Fruit fly (Drosophila melanogaster) whole organism, embryonic: ENCODE results near the gene Bili.

Experiments used
- BEAF-32 ChIP-seq: fragments of 200-800 bp; sonication (Bioruptor generic); optimal IDR thresholded peaks from 3 replicates; lab custom pipeline; 2017; ENCODE audit warnings: missing biosample characterization, missing genetic modification characterization, mild to moderate bottlenecking, moderate library complexity, missing genetic modification reagents
- Bdp1 ChIP-seq: fragments of 200-800 bp; sonication (Bioruptor generic); optimal IDR thresholded peaks from 3 replicates; lab custom pipeline; 2016; ENCODE audit warnings: missing biosample characterization, missing genetic modification characterization
- CG10209 ChIP-seq: fragments of 200-800 bp; sonication (Bioruptor generic); optimal IDR thresholded peaks from 3 replicates; lab custom pipeline; 2017; ENCODE audit warnings: missing biosample characterization, mild to moderate bottlenecking, missing genetic modification characterization, missing genetic modification reagents
- CG11456 ChIP-seq: fragments of 200-800 bp; sonication (Bioruptor generic); IDR thresholded peaks from 3 replicates; pipeline ENCODE4 v1.3.6; 2022; ENCODE audit warnings: missing biosample characterization, missing genetic modification characterization
- CG13287 ChIP-seq: fragments of 200-800 bp; sonication (Bioruptor generic); IDR thresholded peaks from 2 replicates; pipeline ENCODE4 v1.3.6; 2022; ENCODE audit warnings: missing biosample characterization, missing genetic modification characterization; ENCODE audit not compliant: partially characterized antibody
- CG13424 ChIP-seq: fragments of 200-800 bp; sonication (Bioruptor generic); optimal IDR thresholded peaks from 2 replicates; lab custom pipeline; 2019; ENCODE audit warnings: missing biosample characterization, mild to moderate bottlenecking, missing genetic modification characterization, moderate library complexity
- CG13894 ChIP-seq: fragments of 200-800 bp; sonication (Bioruptor generic); optimal IDR thresholded peaks from 3 replicates; lab custom pipeline; 2018; ENCODE audit warnings: missing biosample characterization, mild to moderate bottlenecking, missing genetic modification characterization, moderate library complexity
- CG2678 ChIP-seq: fragments of 200-800 bp; sonication (Bioruptor generic); optimal IDR thresholded peaks from 3 replicates; lab custom pipeline; 2019; ENCODE audit warnings: missing biosample characterization, mild to moderate bottlenecking, missing genetic modification characterization, moderate library complexity
- CG30403 ChIP-seq: fragments of 200-800 bp; sonication (Bioruptor generic); optimal IDR thresholded peaks from 3 replicates; lab custom pipeline; 2016; ENCODE audit warnings: missing biosample characterization, missing genetic modification characterization
- CG31441 ChIP-seq: fragments of 200-800 bp; sonication (Bioruptor generic); IDR thresholded peaks from 2 replicates; pipeline ENCODE4 v1.3.6; 2022; ENCODE audit warnings: missing biosample characterization, missing genetic modification characterization
- CG3281 ChIP-seq: fragments of 200-800 bp; sonication (Bioruptor generic); optimal IDR thresholded peaks from 3 replicates; lab custom pipeline; 2017; ENCODE audit warnings: missing biosample characterization, mild to moderate bottlenecking, missing genetic modification characterization
- CG5953 ChIP-seq: fragments of 200-800 bp; sonication (Bioruptor generic); IDR thresholded peaks from 2 replicates; pipeline ENCODE4 v1.3.6; 2022; ENCODE audit warnings: missing biosample characterization, missing genetic modification characterization
- CG7556 ChIP-seq: fragments of 200-800 bp; sonication (Bioruptor generic); optimal IDR thresholded peaks from 2 replicates; lab custom pipeline; 2017; ENCODE audit warnings: missing biosample characterization, mild to moderate bottlenecking, missing genetic modification characterization
- CG7839 ChIP-seq: fragments of 200-800 bp; sonication (Bioruptor generic); optimal IDR thresholded peaks from 3 replicates; lab custom pipeline; 2018; ENCODE audit warnings: missing biosample characterization, mild to moderate bottlenecking, missing genetic modification characterization, moderate library complexity
- CG9817 ChIP-seq: fragments of 200-800 bp; sonication (Bioruptor generic); optimal IDR thresholded peaks from 2 replicates; lab custom pipeline; 2018; ENCODE audit warnings: missing biosample characterization, mild to moderate bottlenecking, missing genetic modification characterization, moderate library complexity
- CoRest ChIP-seq: fragments of 200-800 bp; sonication (Bioruptor generic); optimal IDR thresholded peaks from 3 replicates; lab custom pipeline; 2018; ENCODE audit warnings: missing biosample characterization, mild to moderate bottlenecking, missing genetic modification characterization, moderate library complexity
- D19B ChIP-seq: fragments of 200-800 bp; sonication (Bioruptor generic); optimal IDR thresholded peaks from 2 replicates; lab custom pipeline; 2017; ENCODE audit warnings: missing biosample characterization, mild to moderate bottlenecking, missing genetic modification characterization
- Doc3 ChIP-seq: fragments of 200-800 bp; sonication (Bioruptor generic); IDR thresholded peaks from 3 replicates; pipeline ENCODE4 v1.3.6; 2022; ENCODE audit warnings: missing biosample characterization, missing genetic modification characterization; ENCODE audit not compliant: partially characterized antibody
- Hand ChIP-seq: fragments of 200-800 bp; sonication (Bioruptor generic); optimal IDR thresholded peaks from 2 replicates; lab custom pipeline; 2017; ENCODE audit warnings: mild to moderate bottlenecking, missing biosample characterization, missing genetic modification reagents, missing genetic modification characterization
- Hmr ChIP-seq: fragments of 200-800 bp; sonication (Bioruptor generic); optimal IDR thresholded peaks from 3 replicates; lab custom pipeline; 2017; ENCODE audit warnings: mild to moderate bottlenecking, missing biosample characterization, missing genetic modification reagents, missing genetic modification characterization
- Hr39 ChIP-seq: fragments of >200 bp; optimal IDR thresholded peaks from 2 replicates; lab custom pipeline; 2017
- Hr51 ChIP-seq, 2 experiments: fragments of 200-800 bp; sonication (Bioruptor generic); optimal IDR thresholded peaks; 2 replicates in 1 of 2; 3 replicates in 1 of 2; lab custom pipeline; 2016 to 2018; ENCODE audit warnings: missing biosample characterization in 2 of 2, missing genetic modification characterization in 2 of 2, mild to moderate bottlenecking in 1 of 2, moderate library complexity in 1 of 2
- Med ChIP-seq: fragments of 200-800 bp; sonication (Bioruptor generic); peaks from one replicate; lab custom pipeline; 2016; ENCODE audit warnings: missing biosample characterization, missing genetic modification characterization, mild to moderate bottlenecking, inconsistent platforms, moderate library complexity
- Meics ChIP-seq: fragments of 200-800 bp; sonication (Bioruptor generic); optimal IDR thresholded peaks from 2 replicates; lab custom pipeline; 2017; ENCODE audit warnings: missing biosample characterization, mild to moderate bottlenecking, missing genetic modification characterization
- Nf-YC ChIP-seq: fragments of 200-800 bp; optimal IDR thresholded peaks from 3 replicates; lab custom pipeline; 2019; ENCODE audit warnings: missing biosample characterization, mild to moderate bottlenecking, missing genetic modification characterization, moderate library complexity
- TFAM ChIP-seq: fragments of 200-800 bp; sonication (Bioruptor generic); optimal IDR thresholded peaks from 2 replicates; lab custom pipeline; 2017; ENCODE audit warnings: missing biosample characterization, missing genetic modification characterization, inconsistent platforms
- Trl ChIP-seq, 3 experiments: fragments of >200 bp in 2 of 3; fragments of 200-800 bp in 1 of 3; sonication (Bioruptor generic) in 1 of 3; optimal IDR thresholded peaks; 2 replicates in 1 of 3; 3 replicates in 2 of 3; lab custom pipeline; 2016 to 2017; ENCODE audit warnings: missing biosample characterization in 1 of 3, missing genetic modification characterization in 1 of 3
- YL-1 ChIP-seq: fragments of 200-800 bp; sonication (Bioruptor generic); optimal IDR thresholded peaks from 3 replicates; lab custom pipeline; 2017; ENCODE audit warnings: missing biosample characterization, mild to moderate bottlenecking, missing genetic modification characterization
- abd-A ChIP-seq: fragments of 200-800 bp; sonication (Bioruptor generic); optimal IDR thresholded peaks from 3 replicates; lab custom pipeline; 2019; ENCODE audit warnings: missing biosample characterization, mild to moderate bottlenecking, missing genetic modification characterization, moderate library complexity
- aop ChIP-seq: fragments of 200-800 bp; sonication (Bioruptor generic); IDR thresholded peaks from 2 replicates; pipeline ENCODE4 v1.3.6; 2022; ENCODE audit warnings: missing biosample characterization, missing genetic modification characterization
- ap ChIP-seq: fragments of 200-800 bp; sonication (Bioruptor generic); IDR thresholded peaks from 2 replicates; pipeline ENCODE4 v1.3.6; 2022; ENCODE audit warnings: missing biosample characterization, missing genetic modification characterization
- bbx ChIP-seq: fragments of 200-800 bp; sonication (Bioruptor generic); IDR thresholded peaks from 2 replicates; pipeline ENCODE4 v1.3.6; 2022; ENCODE audit warnings: missing biosample characterization, missing genetic modification characterization; ENCODE audit not compliant: partially characterized antibody
- bigmax ChIP-seq: fragments of 200-800 bp; sonication (Bioruptor generic); optimal IDR thresholded peaks from 2 replicates; lab custom pipeline; 2018; ENCODE audit warnings: missing biosample characterization, mild to moderate bottlenecking, missing genetic modification characterization
- caup ChIP-seq: fragments of 200-800 bp; sonication (Bioruptor generic); optimal IDR thresholded peaks from 3 replicates; lab custom pipeline; 2017; ENCODE audit warnings: missing biosample characterization, mild to moderate bottlenecking, missing genetic modification characterization, moderate library complexity; ENCODE audit not compliant: severe bottlenecking
- cg ChIP-seq: fragments of 200-800 bp; sonication (Bioruptor generic); optimal IDR thresholded peaks from 3 replicates; lab custom pipeline; 2019; ENCODE audit warnings: missing biosample characterization, mild to moderate bottlenecking, missing genetic modification characterization, moderate library complexity
- croc ChIP-seq: fragments of 200-800 bp; sonication (Bioruptor generic); conservative IDR thresholded peaks from 3 replicates; pipeline ENCODE4 v1.3.6; 2022; ENCODE audit warnings: missing biosample characterization, missing genetic modification characterization
- crol ChIP-seq: fragments of 200-800 bp; sonication (Bioruptor generic); IDR thresholded peaks from 2 replicates; pipeline ENCODE4 v1.3.6; 2022; ENCODE audit warnings: missing biosample characterization, missing genetic modification characterization
- dmrt99B ChIP-seq: fragments of 200-800 bp; sonication (Bioruptor generic); optimal IDR thresholded peaks from 2 replicates; lab custom pipeline; 2018; ENCODE audit warnings: missing biosample characterization, mild to moderate bottlenecking, missing genetic modification characterization, moderate library complexity
- en ChIP-seq: fragments of 200-800 bp; sonication (Bioruptor generic); optimal IDR thresholded peaks from 2 replicates; lab custom pipeline; 2016; ENCODE audit warnings: missing biosample characterization, missing genetic modification characterization
- fd3F ChIP-seq: fragments of 200-800 bp; sonication (Bioruptor generic); optimal IDR thresholded peaks from 2 replicates; lab custom pipeline; 2018; ENCODE audit warnings: missing biosample characterization, mild to moderate bottlenecking, missing genetic modification characterization, moderate library complexity
- klu ChIP-seq: fragments of 200-800 bp; sonication (Bioruptor generic); IDR thresholded peaks from 2 replicates; pipeline ENCODE4 v1.3.6; 2022; ENCODE audit warnings: missing biosample characterization, missing genetic modification characterization
- kni ChIP-seq: fragments of 200-800 bp; sonication (Bioruptor generic); optimal IDR thresholded peaks from 3 replicates; lab custom pipeline; 2017; ENCODE audit warnings: mild to moderate bottlenecking, missing biosample characterization, missing genetic modification reagents, missing genetic modification characterization
- luna ChIP-seq: fragments of 200-800 bp; sonication (Bioruptor generic); optimal IDR thresholded peaks from 2 replicates; lab custom pipeline; 2016; ENCODE audit warnings: missing biosample characterization, missing genetic modification characterization
- onecut ChIP-seq: fragments of 200-800 bp; sonication (Bioruptor generic); IDR thresholded peaks from 2 replicates; pipeline ENCODE4 v1.3.6; 2022; ENCODE audit warnings: missing biosample characterization, missing genetic modification characterization
- sens-2 ChIP-seq: fragments of 200-800 bp; sonication (Bioruptor generic); IDR thresholded peaks from 2 replicates; pipeline ENCODE4 v1.3.6; 2022; ENCODE audit warnings: missing biosample characterization, missing genetic modification characterization
- sna ChIP-seq: fragments of 200-800 bp; sonication (Bioruptor generic); IDR thresholded peaks from 2 replicates; pipeline ENCODE4 v1.3.6; 2022; ENCODE audit warnings: missing biosample characterization, missing genetic modification characterization; ENCODE audit not compliant: partially characterized antibody
- unc-4 ChIP-seq: fragments of 200-800 bp; sonication (Bioruptor generic); IDR thresholded peaks from 2 replicates; pipeline ENCODE4 v1.3.6; 2022; ENCODE audit warnings: missing biosample characterization, missing genetic modification characterization; ENCODE audit not compliant: partially characterized antibody
- zfh2 ChIP-seq: fragments of 200-800 bp; sonication (Bioruptor generic); optimal IDR thresholded peaks from 2 replicates; lab custom pipeline; 2016; ENCODE audit warnings: missing biosample characterization, missing genetic modification characterization

Bili gene

DNA sequence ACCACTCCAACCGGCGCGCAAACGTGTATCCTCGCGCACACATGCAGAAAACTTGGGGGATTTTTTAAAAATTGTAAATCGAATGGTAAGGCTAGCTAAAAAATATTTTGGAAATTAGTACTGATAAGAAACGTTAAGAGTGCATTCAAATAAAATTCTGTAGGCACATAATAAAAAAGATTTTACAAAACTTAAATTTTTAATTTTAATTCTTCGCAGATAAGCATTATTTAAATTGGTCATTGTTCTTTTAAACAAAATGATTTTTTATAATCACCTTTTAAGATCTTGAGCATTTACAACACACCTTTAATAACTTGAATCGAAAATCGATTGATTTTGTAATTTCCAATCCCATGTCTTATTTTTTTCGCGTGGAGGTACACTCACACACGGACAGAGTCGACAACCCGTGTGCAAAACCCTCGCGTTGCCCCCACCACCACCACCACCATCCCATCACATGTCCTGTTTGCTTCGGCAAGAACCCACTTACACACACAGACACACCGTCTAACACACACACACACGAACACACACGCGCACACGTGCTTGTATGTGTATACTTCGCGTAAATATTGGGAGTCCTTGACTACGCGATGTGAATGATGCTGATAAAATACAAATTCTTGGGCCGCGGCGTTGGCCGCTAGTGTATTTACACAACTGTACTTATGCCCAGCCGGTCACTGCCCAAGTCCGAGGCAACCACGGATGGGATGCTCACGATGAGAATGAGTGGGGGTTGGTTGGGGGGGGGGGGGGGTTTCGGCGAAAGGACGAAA is 36.5 kb downstream of the Bili start (continued):
- TF ChIP-seq CG7839 (tag; lab: Kevin White, UChicago), result peak; percentile 43
- no peak for TF ChIP-seq CG9817 (tag; lab: Kevin White, UChicago)
- TF ChIP-seq sna (GFP tag; lab: Robert Waterston, UW), result no peak
- no peak for TF ChIP-seq klu (GFP tag; lab: Robert Waterston, UW)
- peak; percentile 29 for TF ChIP-seq Hmr
- no peak for TF ChIP-seq ap
- TF ChIP-seq YL-1, result no peak
- no peak for TF ChIP-seq TFAM (GFP tag; lab: Kevin White, UChicago)
- no peak for TF ChIP-seq bigmax (GFP tag; lab: Kevin White, UChicago)
- TF ChIP-seq unc-4 (GFP tag; lab: Robert Waterston, UW), result no peak
- peak; percentile 28; the same call in 1 of the 2 replicates for TF ChIP-seq crol (GFP tag; lab: Robert Waterston, UW)
- peak; percentile 32; the same call in 1 of the 2 replicates for TF ChIP-seq onecut (GFP tag; lab: Robert Waterston, UW)
- TF ChIP-seq dmrt99B (tag; lab: Kevin White, UChicago), result peak; percentile 45
- no peak for TF ChIP-seq fd3F (GFP tag; lab: Kevin White, UChicago)
- TF ChIP-seq CG10209 (GFP tag; lab: Kevin White, UChicago), result no peak
- peak; percentile 31 for TF ChIP-seq Med
- peak; percentile 42 for TF ChIP-seq CG7556
- TF ChIP-seq abd-A (tag; lab: Kevin White, UChicago), result peak; percentile 68
- no peak for TF ChIP-seq sens-2 (GFP tag; lab: Robert Waterston, UW)
- TF ChIP-seq luna, result no peak
- no peak for TF ChIP-seq BEAF-32 (GFP tag; lab: Kevin White, UChicago)
- peak; percentile 5 for TF ChIP-seq caup
- no peak for TF ChIP-seq D19B (GFP tag; lab: Kevin White, UChicago)
- TF ChIP-seq Doc3, result no peak
- TF ChIP-seq bbx (GFP tag; lab: Robert Waterston, UW), result no peak
- peak in 1 of 2 experiments; percentile 10 for TF ChIP-seq Hr51 (GFP tag; optimal IDR thresholded peaks at IDR 0.05; lab: Kevin White, UChicago)
- TF ChIP-seq CG2678 (tag; lab: Kevin White, UChicago), result peak; percentile 58
- TF ChIP-seq Hr39, result peak; percentile 21
- peak; percentile 29 for TF ChIP-seq CoRest
- no peak for TF ChIP-seq Hand (GFP tag; lab: Kevin White, UChicago)
- TF ChIP-seq CG30403 (GFP tag; lab: Kevin White, UChicago), result peak; percentile 17
- no peak for TF ChIP-seq zfh2 (GFP tag; lab: Kevin White, UChicago)
- TF ChIP-seq CG13287 (GFP tag; lab: Robert Waterston, UW), result no peak
- no peak for TF ChIP-seq kni (GFP tag; lab: Kevin White, UChicago)
- TF ChIP-seq en (GFP tag; lab: Kevin White, UChicago), result no peak
- TF ChIP-seq CG5953 (GFP tag; lab: Robert Waterston, UW), result no peak
- no peak for TF ChIP-seq aop
- TF ChIP-seq Bdp1 (GFP tag; lab: Kevin White, UChicago), result no peak
- peak; percentile 16 for TF ChIP-seq CG13424
- no peak for TF ChIP-seq CG11456
- TF ChIP-seq cg (GFP tag; lab: Kevin White, UChicago), result peak; percentile 67
- TF ChIP-seq CG3281, result peak; percentile 4
- TF ChIP-seq CG13894, result no peak
- TF ChIP-seq Trl (optimal IDR thresholded peaks at IDR 0.05; lab: Kevin White, UChicago), result no peak
- no peak for TF ChIP-seq Trl (GFP tag; optimal IDR thresholded peaks at IDR 0.05; lab: Kevin White, UChicago)
- no peak for TF ChIP-seq Nf-YC (tag; lab: Kevin White, UChicago)
- TF ChIP-seq croc (GFP tag; lab: Robert Waterston, UW), result no peak
- TF ChIP-seq CG31441, result peak; percentile 22; the same call in 1 of the 2 replicates
- peak; percentile 21 for TF ChIP-seq Meics (GFP tag; lab: Kevin White, UChicago)
